Worm (Caenorhabditis elegans) whole organism, L3 larva: ENCODE data around the gene arrd-8.
A peak's percentile ranks its signal among the peaks of the same experiment; 100 is the strongest.

Experiments
- R02D3.7 ChIP-seq: fragments of 150-350 bp; optimal IDR thresholded peaks from 2 replicates; lab custom pipeline; 2014; ENCODE audit warnings: missing biosample characterization, missing genetic modification characterization
- ZK546.5 ChIP-seq: sonication (generic microtip); optimal IDR thresholded peaks from 2 replicates; lab custom pipeline; 2017; ENCODE audit warnings: missing biosample characterization, missing genetic modification characterization
- aly-2 ChIP-seq: fragments of 150-350 bp; optimal IDR thresholded peaks from 2 replicates; lab custom pipeline; 2014; ENCODE audit warnings: missing biosample characterization, missing genetic modification characterization
- ama-1 ChIP-seq: fragments of 150-350 bp; optimal IDR thresholded peaks from 2 replicates; lab custom pipeline; 2018
- ceh-16 ChIP-seq: sonication (generic microtip); optimal IDR thresholded peaks from 2 replicates; lab custom pipeline; 2017; ENCODE audit warnings: missing biosample characterization, missing genetic modification characterization
- ceh-28 ChIP-seq: fragments of 150-350 bp; optimal IDR thresholded peaks from 2 replicates; lab custom pipeline; 2014; ENCODE audit warnings: missing biosample characterization, missing genetic modification reagents, missing genetic modification characterization
- ceh-82 ChIP-seq: fragments of 150-350 bp; optimal IDR thresholded peaks from 2 replicates; lab custom pipeline; 2014; ENCODE audit warnings: missing biosample characterization, missing genetic modification characterization
- ceh-9 ChIP-seq: sonication (generic microtip); optimal IDR thresholded peaks from 2 replicates; lab custom pipeline; 2018; ENCODE audit warnings: missing biosample characterization, missing genetic modification characterization
- daf-12 ChIP-seq: fragments of 150-350 bp; optimal IDR thresholded peaks from 2 replicates; lab custom pipeline; 2014; ENCODE audit warnings: missing biosample characterization, missing genetic modification reagents, missing genetic modification characterization
- egl-27 ChIP-seq: sonication (generic microtip); optimal IDR thresholded peaks from 4 replicates; lab custom pipeline; 2017; ENCODE audit warnings: missing biosample characterization, missing genetic modification reagents, missing genetic modification characterization
- egl-5 ChIP-seq: fragments of 150-350 bp; optimal IDR thresholded peaks from 2 replicates; lab custom pipeline; 2017; ENCODE audit warnings: missing biosample characterization, missing genetic modification reagents, missing genetic modification characterization, inconsistent platforms
- elt-1 ChIP-seq: fragments of 150-350 bp; optimal IDR thresholded peaks from 2 replicates; lab custom pipeline; 2014; ENCODE audit warnings: missing biosample characterization, missing genetic modification characterization
- elt-2 ChIP-seq: sonication (generic microtip); optimal IDR thresholded peaks from 2 replicates; lab custom pipeline; 2016; ENCODE audit warnings: missing genetic modification reagents, mild to moderate bottlenecking, missing genetic modification characterization, missing compliant biosample characterization
- elt-3 ChIP-seq, 3 experiments: fragments of 150-350 bp in 1 of 3; sonication (generic microtip) in 2 of 3; optimal IDR thresholded peaks; 2 replicates in 2 of 3; 4 replicates in 1 of 3; lab custom pipeline; 2014 to 2017; ENCODE audit warnings: missing biosample characterization in 3 of 3, missing genetic modification characterization in 3 of 3
- eor-1 ChIP-seq, 2 experiments: fragments of 150-350 bp; optimal IDR thresholded peaks; 2 replicates each; lab custom pipeline; 2014 to 2018; ENCODE audit warnings: missing biosample characterization in 2 of 2, missing genetic modification characterization in 2 of 2
- fkh-10 ChIP-seq: sonication (generic microtip); optimal IDR thresholded peaks from 2 replicates; lab custom pipeline; 2017; ENCODE audit warnings: missing biosample characterization, missing genetic modification reagents, missing genetic modification characterization
- fkh-2 ChIP-seq: fragments of 150-350 bp; optimal IDR thresholded peaks from 2 replicates; lab custom pipeline; 2014; ENCODE audit warnings: missing biosample characterization, missing genetic modification reagents, missing genetic modification characterization
- fos-1 ChIP-seq: fragments of 150-350 bp; optimal IDR thresholded peaks from 2 replicates; lab custom pipeline; 2014; ENCODE audit warnings: missing biosample characterization, missing genetic modification characterization
- hmg-11 ChIP-seq: sonication (generic microtip); optimal IDR thresholded peaks from 2 replicates; lab custom pipeline; 2016; ENCODE audit warnings: missing genetic modification characterization, missing compliant biosample characterization
- jun-1 ChIP-seq: fragments of 150-350 bp; optimal IDR thresholded peaks from 2 replicates; lab custom pipeline; 2014; ENCODE audit warnings: missing biosample characterization, missing genetic modification reagents, missing genetic modification characterization
- lin-15B ChIP-seq: fragments of 150-350 bp; optimal IDR thresholded peaks from 2 replicates; lab custom pipeline; 2014; ENCODE audit warnings: missing biosample characterization, missing genetic modification characterization
- lin-39 ChIP-seq: fragments of 150-350 bp; optimal IDR thresholded peaks from 2 replicates; lab custom pipeline; 2018; ENCODE audit warnings: missing biosample characterization, missing genetic modification reagents, missing genetic modification characterization
- lsy-12 ChIP-seq: sonication (generic microtip); optimal IDR thresholded peaks from 2 replicates; lab custom pipeline; 2016; ENCODE audit warnings: mild to moderate bottlenecking, missing genetic modification characterization, missing compliant biosample characterization
- mdl-1 ChIP-seq: fragments of 150-350 bp; optimal IDR thresholded peaks from 2 replicates; lab custom pipeline; 2014; ENCODE audit warnings: missing biosample characterization, missing genetic modification characterization
- mml-1 ChIP-seq: fragments of 150-350 bp; sonication (generic microtip); optimal IDR thresholded peaks from 3 replicates; lab custom pipeline; 2014; ENCODE audit warnings: missing biosample characterization, missing genetic modification characterization
- nfya-1 ChIP-seq: sonication (generic microtip); optimal IDR thresholded peaks from 2 replicates; lab custom pipeline; 2017; ENCODE audit warnings: missing genetic modification characterization, mild to moderate bottlenecking, missing compliant biosample characterization, antibody characterized with exemption, moderate library complexity; ENCODE audit not compliant: insufficient read depth
- nhr-11 ChIP-seq: fragments of 150-350 bp; optimal IDR thresholded peaks from 2 replicates; lab custom pipeline; 2014; ENCODE audit warnings: missing biosample characterization, missing genetic modification characterization
- nhr-12 ChIP-seq: fragments of 150-350 bp; optimal IDR thresholded peaks from 2 replicates; lab custom pipeline; 2014; ENCODE audit warnings: missing biosample characterization, missing genetic modification characterization
- nhr-23 ChIP-seq: fragments of 150-350 bp; optimal IDR thresholded peaks from 2 replicates; lab custom pipeline; 2014; ENCODE audit warnings: missing biosample characterization, missing genetic modification reagents, missing genetic modification characterization
- nhr-237 ChIP-seq: fragments of 150-350 bp; optimal IDR thresholded peaks from 2 replicates; lab custom pipeline; 2014; ENCODE audit warnings: missing biosample characterization, missing genetic modification characterization
- nhr-25 ChIP-seq: sonication (generic microtip); optimal IDR thresholded peaks from 2 replicates; lab custom pipeline; 2017; ENCODE audit warnings: missing biosample characterization, missing genetic modification characterization
- nhr-28 ChIP-seq: fragments of 150-350 bp; optimal IDR thresholded peaks from 2 replicates; lab custom pipeline; 2014; ENCODE audit warnings: missing biosample characterization, missing genetic modification characterization
- nhr-43 ChIP-seq: sonication (generic microtip); optimal IDR thresholded peaks from 2 replicates; lab custom pipeline; 2016; ENCODE audit warnings: mild to moderate bottlenecking, missing genetic modification characterization, missing compliant biosample characterization; ENCODE audit not compliant: poor library complexity, severe bottlenecking
- nhr-67 ChIP-seq: fragments of 150-350 bp; optimal IDR thresholded peaks from 2 replicates; lab custom pipeline; 2014; ENCODE audit warnings: missing biosample characterization, missing genetic modification characterization
- nhr-76 ChIP-seq: fragments of 150-350 bp; sonication (generic microtip); optimal IDR thresholded peaks from 5 replicates; lab custom pipeline; 2014; ENCODE audit warnings: missing biosample characterization, missing genetic modification characterization
- nhr-77 ChIP-seq: fragments of 150-350 bp; optimal IDR thresholded peaks from 2 replicates; lab custom pipeline; 2014; ENCODE audit warnings: missing biosample characterization, missing genetic modification characterization
- pha-4 ChIP-seq: fragments of 150-350 bp; optimal IDR thresholded peaks from 2 replicates; lab custom pipeline; 2014; ENCODE audit warnings: missing biosample characterization, missing genetic modification reagents, missing genetic modification characterization
- pqm-1 ChIP-seq: fragments of 150-350 bp; optimal IDR thresholded peaks from 2 replicates; lab custom pipeline; 2017; ENCODE audit warnings: missing biosample characterization, missing genetic modification characterization, inconsistent platforms
- sea-2 ChIP-seq: fragments of 150-350 bp; sonication (generic microtip); optimal IDR thresholded peaks from 4 replicates; lab custom pipeline; 2014; ENCODE audit warnings: missing biosample characterization, missing genetic modification reagents, missing genetic modification characterization
- skn-1 ChIP-seq: fragments of 150-350 bp; optimal IDR thresholded peaks from 2 replicates; lab custom pipeline; 2014; ENCODE audit warnings: missing biosample characterization, missing genetic modification characterization
- snpc-4 ChIP-seq: fragments of 150-350 bp; optimal IDR thresholded peaks from 2 replicates; lab custom pipeline; 2014; ENCODE audit warnings: missing biosample characterization, missing genetic modification characterization
- tbx-2 ChIP-seq: sonication (generic microtip); optimal IDR thresholded peaks from 2 replicates; lab custom pipeline; 2016; ENCODE audit warnings: mild to moderate bottlenecking, missing genetic modification characterization, missing compliant biosample characterization
- unc-39 ChIP-seq: sonication (generic microtip); optimal IDR thresholded peaks from 4 replicates; lab custom pipeline; 2017; ENCODE audit warnings: missing biosample characterization, missing genetic modification characterization
- unc-62 ChIP-seq: fragments of 150-350 bp; sonication (generic microtip); optimal IDR thresholded peaks from 4 replicates; lab custom pipeline; 2014; ENCODE audit warnings: missing biosample characterization, missing genetic modification reagents, missing genetic modification characterization
- zag-1 ChIP-seq: fragments of 150-350 bp; optimal IDR thresholded peaks from 2 replicates; lab custom pipeline; 2014; ENCODE audit warnings: missing biosample characterization, missing genetic modification characterization
- ztf-11 ChIP-seq: fragments of 150-350 bp; optimal IDR thresholded peaks from 2 replicates; lab custom pipeline; 2014; ENCODE audit warnings: missing biosample characterization, missing genetic modification characterization
- ztf-4 ChIP-seq: fragments of 150-350 bp; optimal IDR thresholded peaks from 2 replicates; lab custom pipeline; 2014; ENCODE audit warnings: missing biosample characterization, missing genetic modification characterization

Gene arrd-8

DNA sequence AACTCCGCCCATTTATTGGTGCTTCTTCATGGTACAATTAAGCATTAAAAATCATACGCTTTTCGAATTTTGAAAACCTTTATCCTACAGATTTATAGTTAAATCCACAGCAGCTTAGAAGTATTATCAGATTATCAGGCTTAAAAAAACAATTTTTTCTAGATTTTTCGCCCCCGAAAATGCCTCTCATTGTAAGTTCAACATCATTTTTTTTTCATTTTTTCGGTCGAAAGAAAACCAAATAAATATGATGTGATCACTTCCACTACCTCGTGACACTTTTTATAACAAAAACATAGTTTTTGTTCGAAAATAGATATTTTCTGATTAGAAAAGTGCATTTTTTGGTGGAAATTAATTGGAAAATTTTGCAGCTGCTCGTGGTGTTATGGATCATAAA lies 23.8 kb upstream of the arrd-8 start:
- TF ChIP-seq pha-4 (tag; lab: Kevin White, UChicago) (peak; percentile 25), unc-39 (tag; lab: Kevin White, UChicago) (no peak)

DNA sequence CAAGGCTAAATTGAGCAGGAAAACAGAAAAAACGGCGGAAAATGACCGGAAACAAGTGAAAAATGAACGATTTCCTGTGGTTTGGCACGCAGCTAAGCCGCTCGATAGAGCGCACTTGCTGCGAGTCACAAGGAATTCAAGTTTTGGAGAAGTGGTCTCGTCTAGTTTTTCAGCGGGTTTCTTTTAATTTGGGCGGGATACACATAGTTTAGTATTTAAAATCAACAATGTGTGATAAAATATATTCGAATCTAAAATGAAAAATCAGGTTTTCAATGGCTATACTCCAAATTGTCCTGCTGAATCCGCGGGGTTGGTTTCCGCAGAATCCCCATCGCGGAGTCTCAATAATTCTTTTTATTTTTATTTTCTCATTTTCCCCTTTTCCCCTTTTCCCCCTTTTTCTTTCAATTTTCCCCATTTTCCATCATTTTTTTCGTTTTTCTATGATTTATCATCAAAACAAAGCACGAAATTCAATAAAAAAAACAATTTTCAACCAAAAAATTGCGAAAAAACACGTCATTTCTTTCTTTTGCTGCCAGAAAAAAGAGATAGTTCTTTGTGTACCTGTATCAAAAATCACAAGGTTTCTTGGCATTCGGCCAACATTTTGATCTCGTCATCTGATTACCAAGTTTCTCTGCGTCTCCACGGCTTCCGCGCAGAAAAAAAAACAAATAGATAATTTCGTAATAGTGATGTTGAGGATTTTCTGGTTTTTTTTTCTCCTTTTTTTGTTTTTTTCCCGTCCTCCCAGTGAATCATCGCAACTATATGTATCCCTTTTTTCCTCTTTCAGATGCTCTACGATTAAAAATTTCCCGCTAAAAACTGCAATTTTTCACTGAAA lies 22.6 kb upstream of the arrd-8 start, which contains the start of gene ippk-1:
Gene ippk-1, plus strand, starts transcription at position 803 of the 853 bp plus-strand sequence.
- TF ChIP-seq nhr-23 (tag; lab: Kevin White, UChicago): peak; percentile 63
- TF ChIP-seq lin-39: peak; percentile 58
- TF ChIP-seq hmg-11 (tag; lab: Kevin White, UChicago): peak; percentile 31
- TF ChIP-seq nhr-67 (tag; lab: Kevin White, UChicago): no peak
- TF ChIP-seq elt-3 (tag; optimal IDR thresholded peaks at IDR 0.05; lab: Kevin White, UChicago): no peak
- TF ChIP-seq ceh-82 (tag; lab: Kevin White, UChicago): no peak
- TF ChIP-seq tbx-2 (tag; lab: Kevin White, UChicago): peak; percentile 18
- TF ChIP-seq lsy-12 (tag; lab: Kevin White, UChicago): no peak
- no peak for TF ChIP-seq fkh-2 (tag; lab: Kevin White, UChicago)
- peak; percentile 57 for TF ChIP-seq elt-2 (tag; lab: Kevin White, UChicago)
- TF ChIP-seq pqm-1 (tag; lab: Kevin White, UChicago): peak; percentile 22
- no peak for TF ChIP-seq mdl-1 (tag; lab: Kevin White, UChicago)
- TF ChIP-seq nhr-12 (tag; lab: Kevin White, UChicago): no peak
- TF ChIP-seq eor-1 (tag; optimal IDR thresholded peaks at IDR 0.05; lab: Kevin White, UChicago): no peak
- peak; percentile 64 for TF ChIP-seq nfya-1
- TF ChIP-seq pha-4 (tag; lab: Kevin White, UChicago): peak; percentile 57
- peak; percentile 52 for TF ChIP-seq nhr-43 (tag; lab: Kevin White, UChicago)
- no peak for TF ChIP-seq egl-27 (tag; lab: Kevin White, UChicago)
- TF ChIP-seq nhr-11 (tag; lab: Kevin White, UChicago): peak; percentile 12
- TF ChIP-seq snpc-4 (tag; lab: Kevin White, UChicago): no peak
- TF ChIP-seq mml-1 (tag; lab: Kevin White, UChicago): no peak
- TF ChIP-seq jun-1 (tag; lab: Kevin White, UChicago): no peak
- no peak for TF ChIP-seq unc-39 (tag; lab: Kevin White, UChicago)
- TF ChIP-seq fos-1 (tag; lab: Kevin White, UChicago): no peak
- TF ChIP-seq nhr-77 (tag; lab: Kevin White, UChicago): no peak
- no peak for TF ChIP-seq ztf-11 (tag; lab: Kevin White, UChicago)
- TF ChIP-seq sea-2 (GFP tag; lab: Kevin White, UChicago): no peak
- no peak for TF ChIP-seq ceh-16 (tag; lab: Kevin White, UChicago)
- no peak for TF ChIP-seq zag-1
- peak; percentile 75 for TF ChIP-seq lin-15B (tag; lab: Kevin White, UChicago)
- TF ChIP-seq unc-62 (GFP tag; lab: Kevin White, UChicago): no peak
- no peak for TF ChIP-seq aly-2 (tag; lab: Kevin White, UChicago)
- no peak for TF ChIP-seq ceh-9 (tag; lab: Kevin White, UChicago)
- TF ChIP-seq ZK546.5 (tag; lab: Kevin White, UChicago): no peak
- peak; percentile 30 for TF ChIP-seq ama-1
- peak; percentile 82 for TF ChIP-seq egl-5 (tag; lab: Kevin White, UChicago)
- TF ChIP-seq skn-1: no peak
- TF ChIP-seq R02D3.7 (tag; lab: Kevin White, UChicago): no peak
- no peak for TF ChIP-seq elt-1
- no peak for TF ChIP-seq nhr-237 (tag; lab: Kevin White, UChicago)
- TF ChIP-seq nhr-25 (tag; lab: Kevin White, UChicago): peak; percentile 27
- TF ChIP-seq nhr-76 (tag; lab: Kevin White, UChicago): no peak
- TF ChIP-seq daf-12 (tag; lab: Kevin White, UChicago): no peak
- TF ChIP-seq ztf-4: no peak
- no peak for TF ChIP-seq nhr-28 (tag; lab: Kevin White, UChicago)
- peak; percentile 47 for TF ChIP-seq fkh-10
- TF ChIP-seq ceh-28 (tag; lab: Kevin White, UChicago): peak; percentile 16
